Worm (Caenorhabditis elegans) whole organism, late embryonic: ENCODE measurements around the gene Y37E11AM.4.
A peak's percentile ranks its signal among the peaks of the same experiment; 100 is the strongest.

Source experiments
- C38D4.7 ChIP-seq: fragments of 200-800 bp; sonication (Bioruptor generic); optimal IDR thresholded peaks from 2 replicates; lab custom pipeline; 2018; ENCODE audit warnings: mild to moderate bottlenecking, missing genetic modification characterization, moderate library complexity, missing compliant biosample characterization
- K02D7.2 ChIP-seq: sonication (generic microtip); optimal IDR thresholded peaks from 2 replicates; lab custom pipeline; 2017; ENCODE audit warnings: mild to moderate bottlenecking, missing genetic modification characterization, missing compliant biosample characterization
- K09A11.1 ChIP-seq: sonication (generic microtip); optimal IDR thresholded peaks from 2 replicates; lab custom pipeline; 2017; ENCODE audit warnings: antibody characterized with exemption, mild to moderate bottlenecking, missing genetic modification characterization, missing compliant biosample characterization; ENCODE audit not compliant: insufficient read depth
- T23F11.4 ChIP-seq: fragments of 200-800 bp; sonication (Bioruptor generic); optimal IDR thresholded peaks from 2 replicates; lab custom pipeline; 2018; ENCODE audit warnings: mild to moderate bottlenecking, missing genetic modification characterization, missing compliant biosample characterization
- Y22D7AL.16 ChIP-seq: sonication (generic microtip); optimal IDR thresholded peaks from 2 replicates; lab custom pipeline; 2016; ENCODE audit warnings: missing genetic modification characterization, missing compliant biosample characterization
- ceh-14 ChIP-seq: sonication (generic microtip); optimal IDR thresholded peaks from 2 replicates; lab custom pipeline; 2016; ENCODE audit warnings: missing genotype, missing genetic modification characterization, missing compliant biosample characterization
- ceh-19 ChIP-seq: fragments of 200-800 bp; sonication (Bioruptor generic); optimal IDR thresholded peaks from 2 replicates; lab custom pipeline; 2018; ENCODE audit warnings: mild to moderate bottlenecking, missing genetic modification characterization, missing compliant biosample characterization
- ceh-24 ChIP-seq: sonication (generic microtip); optimal IDR thresholded peaks from 2 replicates; lab custom pipeline; 2016; ENCODE audit warnings: mild to moderate bottlenecking, missing genetic modification characterization, missing compliant biosample characterization
- ceh-31 ChIP-seq: sonication (generic microtip); optimal IDR thresholded peaks from 2 replicates; lab custom pipeline; 2016; ENCODE audit warnings: missing genetic modification characterization, missing compliant biosample characterization
- ceh-48 ChIP-seq: sonication (generic microtip); optimal IDR thresholded peaks from 2 replicates; lab custom pipeline; 2016; ENCODE audit warnings: missing genetic modification characterization, inconsistent platforms, missing compliant biosample characterization
- che-1 ChIP-seq: sonication (generic microtip); optimal IDR thresholded peaks from 2 replicates; lab custom pipeline; 2016; ENCODE audit warnings: mild to moderate bottlenecking, missing genetic modification characterization, missing compliant biosample characterization
- dve-1 ChIP-seq: sonication (generic microtip); optimal IDR thresholded peaks from 2 replicates; lab custom pipeline; 2017; ENCODE audit warnings: antibody characterized with exemption, mild to moderate bottlenecking, missing genetic modification characterization, missing compliant biosample characterization
- elt-2 ChIP-seq: sonication (generic microtip); optimal IDR thresholded peaks from 2 replicates; lab custom pipeline; 2016; ENCODE audit warnings: missing genetic modification reagents, missing genetic modification characterization, missing compliant biosample characterization
- elt-4 ChIP-seq: sonication (generic microtip); optimal IDR thresholded peaks from 2 replicates; lab custom pipeline; 2016; ENCODE audit warnings: missing genetic modification characterization, missing compliant biosample characterization
- eyg-1 ChIP-seq: sonication (generic microtip); optimal IDR thresholded peaks from 2 replicates; lab custom pipeline; 2016; ENCODE audit warnings: missing genotype, missing genetic modification characterization, missing compliant biosample characterization
- fax-1 ChIP-seq: sonication (generic microtip); optimal IDR thresholded peaks from 2 replicates; lab custom pipeline; 2016; ENCODE audit warnings: missing genotype, missing genetic modification characterization, missing compliant biosample characterization
- fkh-10 ChIP-seq: fragments of 150-350 bp; optimal IDR thresholded peaks from 2 replicates; lab custom pipeline; 2014; ENCODE audit warnings: missing biosample characterization, missing genetic modification reagents, missing genetic modification characterization
- hlh-15 ChIP-seq: sonication (generic microtip); optimal IDR thresholded peaks from 2 replicates; lab custom pipeline; 2016; ENCODE audit warnings: missing genetic modification characterization, missing compliant biosample characterization
- hlh-6 ChIP-seq: sonication (generic microtip); optimal IDR thresholded peaks from 2 replicates; lab custom pipeline; 2016; ENCODE audit warnings: missing genotype, missing genetic modification characterization, missing compliant biosample characterization
- lin-11 ChIP-seq: fragments of 200-800 bp; sonication (Bioruptor generic); optimal IDR thresholded peaks from 2 replicates; lab custom pipeline; 2018; ENCODE audit warnings: mild to moderate bottlenecking, missing genetic modification characterization, missing compliant biosample characterization
- mec-3 ChIP-seq: sonication (generic microtip); optimal IDR thresholded peaks from 2 replicates; lab custom pipeline; 2016; ENCODE audit warnings: borderline replicate concordance, missing genetic modification characterization, missing compliant biosample characterization
- nhr-232 ChIP-seq: sonication (generic microtip); optimal IDR thresholded peaks from 2 replicates; lab custom pipeline; 2016; ENCODE audit warnings: missing genetic modification characterization, missing compliant biosample characterization
- npax-4 ChIP-seq: sonication (generic microtip); optimal IDR thresholded peaks from 2 replicates; lab custom pipeline; 2016; ENCODE audit warnings: missing genetic modification characterization, missing compliant biosample characterization
- pax-1 ChIP-seq: fragments of 150-350 bp; optimal IDR thresholded peaks from 2 replicates; lab custom pipeline; 2014; ENCODE audit warnings: missing biosample characterization, missing genetic modification characterization
- pha-2 ChIP-seq: sonication (generic microtip); optimal IDR thresholded peaks from 2 replicates; lab custom pipeline; 2017; ENCODE audit warnings: mild to moderate bottlenecking, missing genetic modification characterization, missing compliant biosample characterization
- pqm-1 ChIP-seq: sonication (generic microtip); optimal IDR thresholded peaks from 2 replicates; lab custom pipeline; 2016; ENCODE audit warnings: missing genetic modification characterization, missing compliant biosample characterization
- sdc-2 ChIP-seq: sonication (generic microtip); optimal IDR thresholded peaks from 2 replicates; lab custom pipeline; 2016; ENCODE audit warnings: missing genotype, missing genetic modification characterization, missing compliant biosample characterization
- sox-4 ChIP-seq: sonication (generic microtip); optimal IDR thresholded peaks from 2 replicates; lab custom pipeline; 2017; ENCODE audit warnings: mild to moderate bottlenecking, missing genetic modification characterization, inconsistent platforms, missing compliant biosample characterization
- syd-9 ChIP-seq: sonication (generic microtip); optimal IDR thresholded peaks from 2 replicates; lab custom pipeline; 2016; ENCODE audit warnings: mild to moderate bottlenecking, missing genetic modification characterization, moderate library complexity, missing compliant biosample characterization
- unc-42 ChIP-seq: sonication (generic microtip); optimal IDR thresholded peaks from 2 replicates; lab custom pipeline; 2016; ENCODE audit warnings: missing genotype, missing genetic modification characterization, missing compliant biosample characterization
- unc-55 ChIP-seq: sonication (generic microtip); optimal IDR thresholded peaks from 2 replicates; lab custom pipeline; 2017; ENCODE audit warnings: missing biosample characterization, missing genetic modification reagents, missing genetic modification characterization

Y37E11AM.4 gene

ce11 chrIV:3686765-3687164, 35.8 kb downstream of the Y37E11AM.4 start, which contains the start of gene map-1:
Gene map-1, minus strand, starts transcription at chrIV:3686865.
- TF ChIP-seq fkh-10 (no peak), C38D4.7 (GFP tag; lab: Kevin White, UChicago) (no peak), npax-4 (tag; lab: Kevin White, UChicago) (no peak), eyg-1 (tag; lab: Kevin White, UChicago) (no peak), dve-1 (tag; lab: Kevin White, UChicago) (no peak), elt-2 (tag; lab: Kevin White, UChicago) (no peak), ceh-24 (tag; lab: Kevin White, UChicago) (no peak), T23F11.4 (GFP tag; lab: Kevin White, UChicago) (no peak), unc-55 (GFP tag; lab: Kevin White, UChicago) (no peak)

ce11 chrIV:3686260-3686659, 36.3 kb downstream of the Y37E11AM.4 start:
- no peak for TF ChIP-seq hlh-15 (tag; lab: Kevin White, UChicago)
- TF ChIP-seq elt-4: peak; percentile 32
- TF ChIP-seq Y22D7AL.16 (tag; lab: Kevin White, UChicago): no peak
- TF ChIP-seq K02D7.2 (tag; lab: Kevin White, UChicago): no peak
- TF ChIP-seq hlh-6 (tag; lab: Kevin White, UChicago): peak; percentile 54
- no peak for TF ChIP-seq mec-3 (tag; lab: Kevin White, UChicago)
- peak; percentile 12 for TF ChIP-seq sdc-2 (tag; lab: Kevin White, UChicago)
- no peak for TF ChIP-seq pha-2

ce11 chrIV:3681763-3682162, 40.8 kb downstream of the Y37E11AM.4 start:
- TF ChIP-seq T23F11.4 (GFP tag; lab: Kevin White, UChicago): no peak
- no peak for TF ChIP-seq npax-4 (tag; lab: Kevin White, UChicago)
- TF ChIP-seq ceh-31 (tag; lab: Kevin White, UChicago): peak; percentile 15
- no peak for TF ChIP-seq sox-4
- TF ChIP-seq mec-3 (tag; lab: Kevin White, UChicago): no peak
- no peak for TF ChIP-seq ceh-19 (GFP tag; lab: Kevin White, UChicago)
- TF ChIP-seq K09A11.1: no peak

- TF ChIP-seq che-1 (tag; lab: Kevin White, UChicago) (no peak), ceh-48 (tag; lab: Kevin White, UChicago) (no peak), pqm-1 (tag; lab: Kevin White, UChicago) (no peak), mec-3 (tag; lab: Kevin White, UChicago) (no peak), pax-1 (tag; lab: Kevin White, UChicago) (no peak), ceh-31 (tag; lab: Kevin White, UChicago) (no peak), K09A11.1 (no peak), Y22D7AL.16 (tag; lab: Kevin White, UChicago) (no peak), nhr-232 (no peak), fax-1 (tag; lab: Kevin White, UChicago) (no peak)
Measured at ce11 chrIV:3668603-3669002, 54.0 kb downstream of the Y37E11AM.4 start, which contains the start of gene fmil-1. Gene fmil-1, minus strand, starts transcription at chrIV:3668703.

- TF ChIP-seq syd-9 (tag; lab: Kevin White, UChicago) (no peak), unc-42 (tag; lab: Kevin White, UChicago) (peak; percentile 82), ceh-14 (tag; lab: Kevin White, UChicago) (no peak), lin-11 (no peak)
Measured at ce11 chrIV:3667796-3668195, 54.8 kb downstream of the Y37E11AM.4 start.
